Worm (Caenorhabditis elegans) whole organism, dauer: ENCODE measurements around the gene Y7A5A.1.

Experiments
- unc-62 ChIP-seq: sonication (generic microtip); optimal IDR thresholded peaks from 2 replicates; lab custom pipeline; 2017; ENCODE audit warnings: missing biosample characterization, missing genetic modification reagents, missing genetic modification characterization

The Y7A5A.1 gene

DNA sequence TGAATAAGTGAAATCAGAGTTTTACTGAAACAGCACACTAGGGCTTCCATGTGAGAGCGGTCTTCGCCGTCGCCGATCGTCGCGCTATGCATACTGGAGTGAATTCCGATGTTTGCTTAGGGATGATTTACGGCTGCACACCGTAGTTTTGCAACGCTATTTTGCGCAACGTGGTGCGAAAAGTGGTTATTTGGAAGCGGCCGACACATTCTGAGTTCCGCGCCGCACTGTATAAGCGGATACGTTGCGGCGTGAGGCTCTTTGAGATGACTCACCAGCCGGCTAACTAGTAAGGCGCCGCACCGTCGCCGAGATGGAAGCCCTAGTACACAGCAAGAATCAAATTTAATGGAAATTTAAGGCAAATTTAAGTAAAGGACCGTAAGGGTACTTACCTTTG, 2.8 kb downstream of the Y7A5A.1 start:
- no peak for TF ChIP-seq unc-62 (GFP tag; lab: Kevin White, UChicago)

DNA sequence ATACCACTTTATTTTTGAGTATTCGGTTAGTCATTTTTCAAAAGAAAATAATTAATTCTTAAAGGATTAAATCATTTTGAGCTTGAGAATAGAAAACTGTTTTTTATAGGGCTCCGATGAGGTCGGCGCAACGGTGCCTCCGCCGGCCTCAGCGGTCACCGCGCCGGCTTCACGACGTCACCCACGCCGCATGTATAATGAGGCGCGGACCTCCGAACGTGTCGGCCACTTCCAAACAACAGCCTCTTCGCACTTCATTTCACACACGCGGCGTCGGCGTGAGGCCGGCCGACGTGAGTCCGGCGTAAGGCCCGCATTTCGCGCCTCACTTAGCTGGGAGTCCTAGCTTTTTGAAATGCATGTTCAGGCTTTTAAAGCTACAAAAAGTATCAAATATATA, 4.4 kb downstream of the Y7A5A.1 start:
- no peak for TF ChIP-seq unc-62 (GFP tag; lab: Kevin White, UChicago)

DNA sequence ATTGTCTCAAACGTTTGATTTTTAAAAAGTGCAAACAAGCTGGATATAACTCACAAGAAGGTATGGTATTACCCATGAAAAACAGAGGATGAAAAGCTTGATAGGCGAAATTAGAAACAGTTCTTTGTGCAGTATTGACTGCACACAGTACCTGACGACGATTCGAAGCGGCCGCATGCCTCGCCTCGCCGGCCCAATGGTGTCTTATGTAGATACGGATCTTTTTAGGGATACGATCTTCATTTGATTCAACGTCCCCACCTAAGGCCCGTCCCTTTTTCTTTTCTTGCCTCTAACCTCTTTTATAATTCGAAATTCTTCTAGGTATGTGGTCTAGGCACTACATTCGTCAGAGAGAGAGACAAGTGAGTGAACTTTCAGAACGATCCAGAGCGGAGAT, 5.1 kb downstream of the Y7A5A.1 start, which contains the start of gene bus-17:
Gene bus-17, minus strand, starts transcription at position 208 of the 400 bp plus-strand sequence.
- no peak for TF ChIP-seq unc-62 (GFP tag; lab: Kevin White, UChicago)

DNA sequence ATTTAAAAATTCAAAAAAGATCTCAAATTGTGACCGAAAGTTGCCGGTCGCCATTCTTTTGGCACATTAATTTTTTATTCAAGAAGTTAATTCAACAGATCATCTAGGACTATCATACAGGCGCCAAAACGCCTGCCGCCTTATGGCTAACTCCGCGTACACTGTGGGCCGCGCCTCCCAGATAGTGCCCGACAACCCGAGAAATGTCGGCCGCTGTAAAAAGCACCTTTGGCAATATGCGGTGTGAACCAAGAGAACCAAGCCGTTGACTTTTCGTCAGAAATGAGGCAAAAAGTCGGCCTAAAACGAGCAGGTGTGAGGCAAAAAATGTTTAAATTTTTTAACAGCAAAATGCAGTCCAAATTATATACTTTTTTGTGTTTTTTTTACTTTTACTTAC, 12.1 kb downstream of the Y7A5A.1 start:
- TF ChIP-seq unc-62 (GFP tag; lab: Kevin White, UChicago): no peak

DNA sequence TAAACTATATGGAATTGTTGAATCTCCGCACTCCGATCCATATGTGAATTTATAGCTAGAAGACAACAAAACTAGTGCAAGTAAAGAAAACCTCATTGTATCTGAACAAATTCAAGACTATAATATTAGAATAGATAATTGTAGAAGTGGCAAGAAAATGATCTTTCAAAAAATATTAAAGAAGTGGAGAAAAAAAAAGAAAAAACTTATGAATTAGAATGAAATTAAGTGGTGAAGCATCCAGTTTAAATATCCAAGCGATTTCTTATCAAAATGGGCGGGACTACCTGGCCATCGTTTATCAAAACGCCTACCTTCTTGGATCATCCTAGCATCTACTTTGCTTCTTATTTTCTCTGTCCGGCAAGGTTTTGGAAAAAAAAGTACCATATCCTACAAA, 14.1 kb downstream of the Y7A5A.1 start, which contains the start of gene wrt-4:
Gene wrt-4, minus strand, starts transcription at position 101 of the 400 bp plus-strand sequence.
- TF ChIP-seq unc-62 (GFP tag; lab: Kevin White, UChicago): no peak

DNA sequence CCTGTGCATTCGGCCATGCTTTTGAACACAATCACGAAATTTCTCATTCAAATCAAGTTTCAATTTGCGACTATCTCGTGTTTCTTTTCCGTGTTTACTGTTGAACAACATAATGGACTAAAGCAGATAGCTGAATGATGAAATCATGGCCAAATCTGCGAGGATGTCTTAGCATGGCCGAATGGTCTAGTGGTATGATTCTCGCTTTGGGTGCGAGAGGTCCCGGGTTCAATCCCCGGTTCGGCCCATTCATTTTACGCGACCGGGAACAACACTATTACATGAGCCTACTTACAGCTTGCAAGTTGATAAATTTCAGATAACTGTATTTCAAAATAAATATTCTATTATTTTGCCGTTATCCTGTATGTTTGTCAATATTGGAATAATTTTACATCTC, 20.0 kb downstream of the Y7A5A.1 start:
- TF ChIP-seq unc-62 (GFP tag; lab: Kevin White, UChicago): no peak

DNA sequence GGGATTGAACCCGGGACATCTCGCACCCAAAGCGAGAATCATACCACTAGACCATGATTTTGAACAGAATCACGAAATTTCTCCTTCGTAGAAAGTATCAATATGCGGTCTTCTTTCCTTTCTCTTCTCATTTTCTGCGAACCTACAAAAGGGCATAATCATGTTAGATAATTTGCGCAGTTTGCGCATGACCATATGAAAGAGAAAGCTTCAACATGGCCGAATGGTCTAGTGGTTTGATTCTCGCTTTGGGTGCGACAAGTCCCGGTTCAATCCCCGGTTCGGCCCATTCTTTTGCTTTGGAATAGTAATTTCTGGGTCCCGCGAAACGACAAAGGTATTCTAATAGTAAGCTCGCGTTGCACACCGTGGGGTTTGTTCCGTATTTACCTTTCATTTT, 23.5 kb downstream of the Y7A5A.1 start:
- TF ChIP-seq unc-62 (GFP tag; lab: Kevin White, UChicago): no peak

DNA sequence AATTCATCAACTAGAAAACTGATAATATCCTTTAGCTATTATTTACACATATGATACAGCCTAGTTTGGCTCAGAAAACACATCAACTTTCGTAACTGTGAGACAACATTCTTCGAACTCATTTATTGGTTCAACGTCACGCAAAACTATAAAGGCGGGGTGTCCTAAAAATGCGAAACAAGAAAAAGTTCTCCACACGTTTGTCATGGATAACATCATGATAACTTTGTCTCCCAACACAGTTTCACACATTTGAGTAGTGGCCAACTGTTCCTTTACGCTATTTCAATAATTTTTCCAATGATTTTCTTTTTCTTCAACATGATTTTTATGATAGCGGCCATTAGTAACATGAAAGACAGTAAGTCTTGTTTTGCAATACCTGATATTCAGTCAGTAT, 24.6 kb downstream of the Y7A5A.1 start, which contains the start of gene srxa-9:
Gene srxa-9, plus strand, starts transcription at position 301 of the 400 bp plus-strand sequence.
- TF ChIP-seq unc-62 (GFP tag; lab: Kevin White, UChicago): no peak

DNA sequence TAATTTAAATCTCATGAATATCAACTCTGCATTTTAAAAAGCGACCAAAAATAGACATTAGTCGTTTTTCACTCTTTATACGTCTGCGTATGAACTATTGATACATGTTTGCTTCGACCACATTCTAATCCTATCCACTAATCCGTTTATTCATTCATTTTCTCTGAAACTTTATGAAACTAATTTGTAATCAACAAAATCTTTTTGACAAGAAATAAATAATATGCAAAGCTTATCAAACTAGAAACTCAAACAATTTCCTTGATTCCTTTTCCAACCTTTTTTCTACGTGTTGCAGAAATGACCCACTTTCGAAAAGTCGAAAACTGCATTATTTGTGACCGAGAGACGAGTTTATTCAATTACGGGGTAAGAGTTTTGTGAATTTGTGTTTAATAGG, 29.0 kb downstream of the Y7A5A.1 start, which contains the start of gene nhr-255:
Gene nhr-255, plus strand, starts transcription at position 301 of the 400 bp plus-strand sequence.
- TF ChIP-seq unc-62 (GFP tag; lab: Kevin White, UChicago): no peak

DNA sequence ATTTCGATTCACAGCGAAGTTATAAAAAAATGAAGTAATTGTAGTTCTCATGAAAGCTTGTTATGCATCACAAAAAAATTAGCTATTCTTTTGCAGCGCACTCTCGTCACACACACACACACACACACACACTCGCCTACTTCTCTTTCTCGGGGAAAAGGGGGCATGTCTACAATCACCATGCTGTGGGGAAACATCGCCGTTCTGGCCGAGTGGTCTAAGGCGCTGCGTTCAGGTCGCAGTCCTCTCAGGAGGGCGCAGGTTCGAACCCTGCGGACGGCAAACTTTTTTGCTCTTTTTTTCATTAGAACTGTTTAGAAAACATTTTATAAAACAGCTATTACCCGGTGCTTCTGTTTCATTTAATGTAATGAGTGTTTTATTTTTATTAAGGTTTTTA, 29.4 kb downstream of the Y7A5A.1 start:
- TF ChIP-seq unc-62 (GFP tag; lab: Kevin White, UChicago): no peak

DNA sequence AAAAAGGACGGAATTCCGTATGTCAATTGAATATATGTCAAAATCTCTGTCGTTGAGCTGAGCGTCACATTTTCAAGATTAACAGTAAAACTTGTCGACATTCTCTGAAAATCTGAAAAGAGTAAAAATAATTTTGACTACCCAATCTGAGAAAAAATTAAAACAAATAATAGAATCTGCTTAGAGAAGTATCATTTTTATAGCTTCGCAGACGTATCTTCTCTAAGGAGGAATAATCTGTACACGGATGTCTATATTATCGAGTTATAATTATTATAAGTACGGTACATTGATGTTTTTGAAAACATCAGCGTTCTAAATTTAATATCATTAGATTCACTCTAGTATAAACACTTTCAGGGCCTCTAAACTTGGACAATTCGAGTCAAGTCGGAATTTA, 30.8 kb downstream of the Y7A5A.1 start, which contains the start of gene srg-64:
Gene srg-64, minus strand, starts transcription at position 101 of the 400 bp plus-strand sequence.
- no peak for TF ChIP-seq unc-62 (GFP tag; lab: Kevin White, UChicago)

DNA sequence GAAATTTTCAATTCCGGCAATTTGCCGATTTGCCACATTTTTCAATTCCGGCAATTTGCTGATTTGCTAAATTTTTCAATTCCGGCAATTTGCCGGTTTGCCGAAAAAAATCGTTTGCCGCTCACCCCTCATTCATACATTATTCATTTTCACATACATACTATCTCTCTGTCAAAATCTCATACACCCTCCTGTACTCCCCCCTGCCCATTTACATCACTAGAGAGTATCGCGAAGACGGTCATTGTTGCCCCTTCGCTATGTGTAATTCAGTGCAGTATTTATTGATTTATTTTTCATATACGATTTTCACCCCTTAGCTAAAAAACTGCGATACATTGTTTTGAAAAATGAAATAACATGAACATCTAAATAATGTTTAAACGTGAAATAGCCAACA, 34.9 kb downstream of the Y7A5A.1 start:
- TF ChIP-seq unc-62 (GFP tag; lab: Kevin White, UChicago): no peak

DNA sequence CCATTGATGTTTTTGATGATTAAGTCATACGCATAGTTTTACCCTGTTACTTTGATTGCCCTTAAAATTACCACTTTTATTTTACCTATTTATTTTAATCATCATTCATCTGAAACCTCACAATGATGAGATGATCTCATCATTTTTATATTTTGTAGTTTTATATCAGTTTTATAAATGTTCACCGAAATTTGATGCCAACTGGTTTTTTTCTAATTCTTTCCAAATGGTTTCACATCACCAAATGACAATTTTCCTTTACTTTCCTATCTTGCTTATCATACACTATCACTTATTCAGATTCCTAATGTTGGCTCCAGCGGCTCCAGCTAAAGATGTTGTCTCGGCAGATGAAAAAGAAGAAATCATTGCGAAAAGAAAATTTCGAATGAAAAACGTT, 39.6 kb downstream of the Y7A5A.1 start, which contains the start of gene lin-15A:
Gene lin-15A, plus strand, starts transcription at position 301 of the 400 bp plus-strand sequence.
- TF ChIP-seq unc-62 (GFP tag; lab: Kevin White, UChicago): no peak

DNA sequence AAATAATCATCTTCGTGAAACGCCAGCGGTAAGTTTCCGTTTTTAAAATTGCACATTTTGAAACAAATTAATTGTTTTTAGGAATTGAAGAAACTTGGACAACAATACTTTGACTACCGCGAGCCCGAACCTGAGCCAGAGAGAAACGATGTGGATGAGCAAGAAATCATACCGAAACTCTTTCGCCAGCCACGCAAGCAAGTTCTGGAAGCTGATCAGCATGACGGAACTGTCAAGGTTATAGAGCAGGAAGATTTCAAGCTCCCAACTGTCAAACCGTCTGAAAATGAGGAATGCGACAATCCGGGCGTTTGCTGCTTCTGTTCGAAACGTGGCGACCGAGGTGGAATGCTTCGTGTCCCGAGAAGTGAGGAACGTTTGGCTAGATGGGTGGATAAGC, 41.0 kb downstream of the Y7A5A.1 start:
- no peak for TF ChIP-seq unc-62 (GFP tag; lab: Kevin White, UChicago)

DNA sequence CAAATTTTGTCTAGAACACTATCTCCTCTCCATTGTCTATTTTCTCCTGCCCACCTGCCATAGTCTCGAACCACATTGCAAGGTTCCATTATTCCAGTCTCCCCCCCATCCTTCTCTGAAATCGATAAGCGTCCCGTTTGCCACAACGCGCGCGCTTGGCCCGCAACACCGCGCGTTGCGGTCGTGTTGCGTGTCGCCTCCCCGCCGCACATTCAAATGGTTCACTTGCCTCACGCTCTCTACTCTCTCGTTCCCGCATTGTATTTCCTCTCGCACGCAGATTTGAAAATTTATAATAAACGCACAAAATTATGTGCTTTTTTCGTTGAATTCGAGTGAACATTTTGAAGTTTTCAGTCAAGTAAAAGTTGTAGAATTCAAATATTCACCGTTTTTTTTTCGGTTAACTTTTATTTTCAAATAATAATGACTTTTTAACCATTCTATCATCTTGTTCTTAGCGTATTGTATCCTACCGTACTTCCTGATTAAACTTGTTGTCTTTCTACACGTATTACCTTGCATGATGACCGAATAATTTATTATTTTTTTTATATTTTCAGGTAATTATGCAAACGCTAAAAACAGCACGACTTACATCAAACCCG, 45.6 kb downstream of the Y7A5A.1 start, which contains the start of gene lin-15B:
Gene lin-15B, plus strand, starts transcription at position 558 of the 608 bp plus-strand sequence.
- TF ChIP-seq unc-62 (GFP tag; lab: Kevin White, UChicago): no peak

DNA sequence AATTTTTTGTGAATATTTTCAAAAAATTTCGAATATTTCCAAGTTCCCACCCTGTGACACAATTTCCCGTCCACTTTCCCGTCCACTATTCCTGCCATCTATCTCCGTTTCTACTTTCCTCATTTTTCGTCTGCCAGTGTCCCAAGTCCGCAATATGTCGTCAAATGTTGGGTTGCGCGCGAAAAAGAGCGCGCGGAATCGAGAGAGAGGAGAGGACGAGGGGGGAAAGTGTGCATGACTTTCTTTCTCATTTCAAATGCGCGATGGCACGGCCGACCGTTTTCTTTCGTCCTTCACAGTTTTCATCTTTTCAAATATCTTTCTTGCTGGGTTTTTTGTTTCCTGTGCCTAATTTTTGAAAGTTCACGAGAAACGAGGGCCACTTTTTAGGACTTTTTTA, 46.3 kb downstream of the Y7A5A.1 start:
- TF ChIP-seq unc-62 (GFP tag; lab: Kevin White, UChicago): no peak

DNA sequence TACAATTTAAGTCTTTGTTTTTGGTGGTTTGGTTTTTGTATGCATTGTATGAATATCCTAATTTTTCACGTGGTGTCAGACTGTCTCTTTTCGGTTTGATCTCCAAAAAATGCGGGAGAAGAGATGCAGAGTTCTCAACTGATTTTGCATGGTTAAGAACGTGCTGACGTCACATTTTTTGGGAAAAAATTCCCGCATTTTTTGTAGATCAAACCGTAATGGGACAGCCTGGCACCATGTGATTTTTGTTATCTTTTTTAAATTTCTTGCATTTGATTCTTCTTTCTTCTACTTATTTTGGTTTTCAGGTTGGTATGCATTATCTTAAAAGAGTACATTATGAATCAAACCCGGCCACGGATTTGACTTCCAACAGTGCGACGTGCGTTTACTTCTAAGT, 49.9 kb downstream of the Y7A5A.1 start, which contains the start of gene ZK662.5:
Gene ZK662.5, plus strand, starts transcription at position 301 of the 400 bp plus-strand sequence.
- no peak for TF ChIP-seq unc-62 (GFP tag; lab: Kevin White, UChicago)
